Comparison of ENCODE assay signal across 1 worm cellular context in the genomic region with DNA sequence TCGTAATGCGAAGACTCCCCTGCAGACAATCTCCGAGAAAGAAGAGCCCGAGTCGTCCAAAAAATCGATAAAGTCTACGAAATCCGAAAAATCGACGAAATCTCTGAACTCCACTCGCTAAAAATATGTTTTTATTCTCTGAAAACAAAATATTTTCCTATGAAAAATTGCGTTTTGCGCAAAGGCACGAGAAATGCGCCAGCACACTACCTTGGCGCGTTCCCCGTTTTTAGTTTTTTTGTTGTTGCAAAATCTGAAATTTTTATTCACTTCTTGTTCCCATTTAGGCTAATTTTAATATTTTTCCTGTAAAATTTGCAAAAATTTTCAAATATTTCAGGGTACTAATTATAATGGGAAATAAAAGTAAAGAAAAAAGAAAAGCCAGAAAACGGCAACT.
TF ChIP-seq lines count a peak whose summit lies in the region.

Gene F55F10.1, plus strand, starts transcription at position 341 of the 400 bp plus-strand sequence.

TF ChIP-seq in whole organism, L1 larva, 84 proteins besides CTCF, POLR2A, EP300 and RAD21 (continued from another document):
- peak; percentile 86 for TF ChIP-seq nhr-47 (tag; optimal IDR thresholded peaks at IDR 0.05; lab: Kevin White, UChicago)
- TF ChIP-seq snu-23 (GFP tag; optimal IDR thresholded peaks at IDR 0.05; lab: Kevin White, UChicago) = peak; percentile 84
- peak; percentile 80 for TF ChIP-seq unc-130 (tag; optimal IDR thresholded peaks at IDR 0.05; lab: Kevin White, UChicago)
- TF ChIP-seq ama-1 (optimal IDR thresholded peaks at IDR 0.05; lab: Kevin White, UChicago) = no peak
- TF ChIP-seq jun-1 (tag; optimal IDR thresholded peaks at IDR 0.05; lab: Kevin White, UChicago) = peak; percentile 77
- no peak for TF ChIP-seq blmp-1 (tag; optimal IDR thresholded peaks at IDR 0.05; lab: Kevin White, UChicago)
- peak; percentile 60 for TF ChIP-seq skn-1 (tag; optimal IDR thresholded peaks at IDR 0.05; lab: Kevin White, UChicago)
- TF ChIP-seq aha-1 (tag; optimal IDR thresholded peaks at IDR 0.05; lab: Kevin White, UChicago) = no peak
- TF ChIP-seq fkh-4 (tag; optimal IDR thresholded peaks at IDR 0.05; lab: Kevin White, UChicago; ENCODE audit: borderline replicate concordance) = no peak
- peak; percentile 64 for TF ChIP-seq isw-1 (GFP tag; IDR thresholded peaks at IDR 0.05; lab: Robert Waterston, UW)
- peak; percentile 63 for TF ChIP-seq lin-39 (tag; optimal IDR thresholded peaks at IDR 0.05; lab: Kevin White, UChicago)
- TF ChIP-seq hlh-4 (tag; optimal IDR thresholded peaks at IDR 0.05; lab: Kevin White, UChicago) = no peak
- no peak for TF ChIP-seq Y116A8C.19 (tag; optimal IDR thresholded peaks at IDR 0.05; lab: Kevin White, UChicago; ENCODE audit: borderline replicate concordance)
- peak; percentile 56 for TF ChIP-seq snpc-4 (tag; optimal IDR thresholded peaks at IDR 0.05; lab: Kevin White, UChicago)
- TF ChIP-seq sup-37 (GFP tag; optimal IDR thresholded peaks at IDR 0.05; lab: Kevin White, UChicago) = no peak
- TF ChIP-seq zip-4 (GFP tag; optimal IDR thresholded peaks at IDR 0.05; lab: Kevin White, UChicago) = peak; percentile 46
- peak in 1 of 2 experiments; percentile 19 for TF ChIP-seq mdl-1 (tag; optimal IDR thresholded peaks at IDR 0.05; lab: Kevin White, UChicago)
- no peak for TF ChIP-seq C34B4.2 (tag; optimal IDR thresholded peaks at IDR 0.05; lab: Kevin White, UChicago)
- TF ChIP-seq unc-86 (tag; optimal IDR thresholded peaks at IDR 0.05; lab: Kevin White, UChicago) = peak; percentile 66
- TF ChIP-seq nhr-77 (tag; optimal IDR thresholded peaks at IDR 0.05; lab: Kevin White, UChicago) = no peak
- no peak for TF ChIP-seq mab-9 (GFP tag; IDR thresholded peaks at IDR 0.05; lab: Robert Waterston, UW)
- peak; percentile 11 for TF ChIP-seq aly-2 (tag; optimal IDR thresholded peaks at IDR 0.05; lab: Kevin White, UChicago)
- TF ChIP-seq ces-1 (GFP tag; optimal IDR thresholded peaks at IDR 0.05; lab: Kevin White, UChicago) = no peak
- TF ChIP-seq pag-3 (tag; optimal IDR thresholded peaks at IDR 0.05; lab: Kevin White, UChicago; ENCODE audit: borderline replicate concordance, insufficient read depth) = no peak
- no peak for TF ChIP-seq ceh-88 (GFP tag; IDR thresholded peaks at IDR 0.05; lab: Robert Waterston, UW)
- TF ChIP-seq xbp-1 (tag; optimal IDR thresholded peaks at IDR 0.05; lab: Kevin White, UChicago) = peak; percentile 79
- TF ChIP-seq tbx-2 (tag; optimal IDR thresholded peaks at IDR 0.05; lab: Kevin White, UChicago) = peak; percentile 77
- peak; percentile 15 for TF ChIP-seq lin-13 (GFP tag; optimal IDR thresholded peaks at IDR 0.05; lab: Kevin White, UChicago)
- peak; percentile 81 to 85 for TF ChIP-seq lin-35 (GFP tag; optimal IDR thresholded peaks at IDR 0.05; lab: Kevin White, UChicago)
- TF ChIP-seq ceh-8 (GFP tag; optimal IDR thresholded peaks at IDR 0.05; lab: Kevin White, UChicago) = no peak
- peak; percentile 25 for TF ChIP-seq elt-2 (tag; optimal IDR thresholded peaks at IDR 0.05; lab: Kevin White, UChicago)
- TF ChIP-seq nhr-11 (tag; optimal IDR thresholded peaks at IDR 0.05; lab: Kevin White, UChicago) = peak; percentile 38
